Worm (Caenorhabditis elegans) whole organism, midembryonic: ENCODE measurements around the gene F14H12.17.
"Not testable (repeated sequence)": the region's sequence is repeated elsewhere in the genome, so short reads cannot be mapped to it uniquely, and the experiment has no call there.

Experiments
- T22C8.4 ChIP-seq: fragments of 200-800 bp; sonication (Bioruptor generic); IDR thresholded peaks from 2 replicates; pipeline ENCODE4 v1.3.6; 2022; ENCODE audit warnings: missing genetic modification characterization, missing compliant biosample characterization
- cog-1 ChIP-seq: sonication (generic microtip); optimal IDR thresholded peaks from 2 replicates; lab custom pipeline; 2016; ENCODE audit warnings: missing genetic modification characterization, missing compliant biosample characterization
- flt-1 ChIP-seq: fragments of 200-800 bp; sonication (Bioruptor generic); IDR thresholded peaks from 2 replicates; pipeline ENCODE4 v1.3.6; 2022; ENCODE audit warnings: missing genetic modification characterization, missing compliant biosample characterization
- klf-2 ChIP-seq: fragments of 200-800 bp; sonication (Bioruptor generic); conservative IDR thresholded peaks from 2 replicates; pipeline ENCODE4 v1.3.6; 2022; ENCODE audit warnings: missing genetic modification reagents, missing genetic modification characterization, missing compliant biosample characterization
- med-1 ChIP-seq: sonication (generic microtip); optimal IDR thresholded peaks from 2 replicates; lab custom pipeline; 2017; ENCODE audit warnings: missing genetic modification characterization, mild to moderate bottlenecking, missing compliant biosample characterization, antibody characterized with exemption, missing genetic modification reagents; ENCODE audit not compliant: insufficient read depth
- ref-1 ChIP-seq: fragments of 200-800 bp; sonication (Bioruptor generic); conservative IDR thresholded peaks from 2 replicates; pipeline ENCODE4 v1.3.6; 2022; ENCODE audit warnings: missing genetic modification reagents, missing genetic modification characterization, missing compliant biosample characterization
- tab-1 ChIP-seq: fragments of 200-800 bp; sonication (Bioruptor generic); IDR thresholded peaks from 2 replicates; pipeline ENCODE4 v1.3.6; 2022; ENCODE audit warnings: missing genetic modification characterization, missing compliant biosample characterization
- ztf-23 ChIP-seq: fragments of 200-800 bp; sonication (Bioruptor generic); IDR thresholded peaks from 2 replicates; pipeline ENCODE4 v1.3.6; 2022; ENCODE audit warnings: missing genetic modification reagents, missing genetic modification characterization, missing compliant biosample characterization
- ztf-29 ChIP-seq: fragments of 200-800 bp; sonication (Bioruptor generic); IDR thresholded peaks from 2 replicates; pipeline ENCODE4 v1.3.6; 2022; ENCODE audit warnings: missing genetic modification reagents, missing genetic modification characterization, missing compliant biosample characterization

F14H12.17 gene

DNA sequence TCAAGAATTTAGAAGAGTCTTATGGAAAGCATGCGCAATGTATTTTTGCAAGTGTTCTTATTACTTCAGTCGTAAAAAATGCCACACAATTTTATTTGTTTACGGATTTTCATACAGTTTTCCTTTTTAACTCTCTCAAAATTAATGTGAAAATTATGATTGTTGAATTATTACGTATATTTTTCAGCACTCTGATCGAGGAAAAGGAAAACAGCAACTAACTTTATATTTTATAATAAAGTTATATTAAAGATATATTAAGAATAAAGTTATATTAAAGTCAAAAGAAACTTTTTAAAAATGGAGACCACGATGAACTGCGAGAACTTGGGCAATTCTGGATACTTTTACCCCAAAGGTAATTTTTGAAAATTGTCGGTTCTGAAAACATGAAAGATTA, 12.9 kb downstream of the F14H12.17 start, which contains the start of gene F14H12.2:
Gene F14H12.2, plus strand, starts transcription at position 301 of the 400 bp plus-strand sequence.
- TF ChIP-seq ztf-29 (no peak), ztf-23 (GFP tag; lab: Robert Waterston, UW) (no peak), klf-2 (GFP tag; lab: Robert Waterston, UW) (no peak), cog-1 (tag; lab: Kevin White, UChicago) (no peak), T22C8.4 (GFP tag; lab: Robert Waterston, UW) (no peak), ref-1 (no peak), med-1 (GFP tag; lab: Kevin White, UChicago) (no peak), flt-1 (GFP tag; lab: Robert Waterston, UW) (no peak), tab-1 (GFP tag; lab: Robert Waterston, UW) (no peak)

ce11 chrX:4343915-4344314, 19.2 kb downstream of the F14H12.17 start, which contains the start of gene F14H12.3:
F14H12.3 (plus strand) TSS chrX:4344215.
- TF ChIP-seq tab-1 (GFP tag; lab: Robert Waterston, UW) (no peak), klf-2 (GFP tag; lab: Robert Waterston, UW) (no peak), med-1 (GFP tag; lab: Kevin White, UChicago) (no peak), T22C8.4 (GFP tag; lab: Robert Waterston, UW) (no peak), ztf-23 (GFP tag; lab: Robert Waterston, UW) (no peak), cog-1 (tag; lab: Kevin White, UChicago) (no peak), ref-1 (no peak), ztf-29 (no peak), flt-1 (GFP tag; lab: Robert Waterston, UW) (no peak)

- TF ChIP-seq ztf-29 (no peak), flt-1 (GFP tag; lab: Robert Waterston, UW) (no peak), med-1 (GFP tag; lab: Kevin White, UChicago) (no peak), ref-1 (no peak), ztf-23 (GFP tag; lab: Robert Waterston, UW) (no peak)
Measured at ce11 chrX:4342730-4343129, 20.4 kb downstream of the F14H12.17 start.

DNA sequence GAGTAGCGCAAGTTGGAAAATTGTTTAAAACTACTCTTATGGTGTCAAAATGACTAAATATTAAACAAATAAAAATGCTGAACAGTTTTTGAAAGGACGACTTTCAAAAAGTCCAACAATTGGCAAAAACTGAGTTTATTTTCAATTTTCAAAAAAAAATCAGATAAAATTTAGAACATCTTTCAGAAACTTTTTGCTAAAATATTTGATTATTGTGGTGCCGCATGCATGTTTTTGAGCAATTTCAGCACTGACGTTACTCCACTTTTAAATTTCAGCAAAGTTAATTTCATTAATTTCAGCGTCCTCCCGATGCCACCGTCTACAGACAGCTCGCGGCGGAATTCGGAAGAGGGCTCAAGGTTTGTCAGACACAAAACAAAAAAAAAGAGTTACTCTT, 23.8 kb downstream of the F14H12.17 start, which contains the start of gene cst-1:
Gene cst-1, plus strand, starts transcription at position 301 of the 400 bp plus-strand sequence.
- not testable (repeated sequence) for TF ChIP-seq cog-1 (tag; lab: Kevin White, UChicago); flt-1 (GFP tag; lab: Robert Waterston, UW); ztf-23 (GFP tag; lab: Robert Waterston, UW)

DNA sequence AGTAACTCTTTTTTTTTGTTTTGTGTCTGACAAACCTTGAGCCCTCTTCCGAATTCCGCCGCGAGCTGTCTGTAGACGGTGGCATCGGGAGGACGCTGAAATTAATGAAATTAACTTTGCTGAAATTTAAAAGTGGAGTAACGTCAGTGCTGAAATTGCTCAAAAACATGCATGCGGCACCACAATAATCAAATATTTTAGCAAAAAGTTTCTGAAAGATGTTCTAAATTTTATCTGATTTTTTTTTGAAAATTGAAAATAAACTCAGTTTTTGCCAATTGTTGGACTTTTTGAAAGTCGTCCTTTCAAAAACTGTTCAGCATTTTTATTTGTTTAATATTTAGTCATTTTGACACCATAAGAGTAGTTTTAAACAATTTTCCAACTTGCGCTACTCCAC, 27.1 kb downstream of the F14H12.17 start, which contains the start of gene cst-2:
Gene cst-2, minus strand, starts transcription at position 101 of the 400 bp plus-strand sequence.
- TF ChIP-seq ztf-29; med-1 (GFP tag; lab: Kevin White, UChicago); klf-2 (GFP tag; lab: Robert Waterston, UW): not testable (repeated sequence)

DNA sequence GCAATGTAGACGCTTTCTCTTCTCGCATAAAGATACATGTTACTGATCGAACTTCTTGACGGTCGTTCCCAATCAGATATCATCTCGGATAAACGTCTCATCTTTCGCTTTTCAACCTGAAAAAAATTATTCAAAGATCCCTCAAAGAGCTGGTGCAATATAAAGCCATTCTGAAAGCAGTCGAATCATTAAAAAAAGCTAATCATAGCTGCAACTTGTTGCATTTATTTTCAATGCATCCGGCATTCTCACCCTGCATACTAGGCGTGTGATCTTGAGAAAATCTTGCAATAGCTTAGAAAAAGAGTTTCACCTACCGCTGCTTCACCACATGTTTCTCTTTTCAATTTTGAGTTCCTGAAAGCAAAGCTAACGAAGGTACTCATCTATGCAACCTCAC, 30.8 kb downstream of the F14H12.17 start, which contains the start of gene C24A8.6:
Gene C24A8.6, minus strand, starts transcription at position 101 of the 400 bp plus-strand sequence.
- TF ChIP-seq flt-1 (GFP tag; lab: Robert Waterston, UW); cog-1 (tag; lab: Kevin White, UChicago); ztf-29: not testable (repeated sequence)

DNA sequence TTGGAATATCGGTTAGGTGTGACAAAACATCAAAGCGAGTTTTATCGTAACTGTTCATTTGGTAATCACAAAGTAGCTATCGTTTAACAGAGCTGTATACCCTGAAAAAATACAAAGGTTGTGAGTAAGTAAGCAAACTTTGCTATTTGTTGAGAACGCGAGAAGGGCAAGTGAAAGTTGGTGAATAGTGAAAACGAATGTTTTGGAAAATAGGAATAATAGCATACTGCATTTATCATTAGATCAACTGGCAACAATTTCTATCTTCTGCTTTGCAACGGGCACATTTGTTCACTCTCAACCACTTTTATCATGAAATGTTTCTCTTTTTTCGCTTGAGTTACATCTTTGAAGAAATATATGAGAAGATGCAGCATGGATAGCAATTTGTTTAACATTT, 34.3 kb downstream of the F14H12.17 start, which contains the start of gene C24A8.5:
Gene C24A8.5, minus strand, starts transcription at position 101 of the 400 bp plus-strand sequence.
- no peak for TF ChIP-seq ztf-29
- TF ChIP-seq tab-1 (GFP tag; lab: Robert Waterston, UW) = no peak
- TF ChIP-seq med-1 (GFP tag; lab: Kevin White, UChicago) = no peak
- TF ChIP-seq klf-2 (GFP tag; lab: Robert Waterston, UW) = no peak
- no peak for TF ChIP-seq ztf-23 (GFP tag; lab: Robert Waterston, UW)
- no peak for TF ChIP-seq T22C8.4 (GFP tag; lab: Robert Waterston, UW)
- no peak for TF ChIP-seq cog-1 (tag; lab: Kevin White, UChicago)
- TF ChIP-seq ref-1 = no peak
- TF ChIP-seq flt-1 (GFP tag; lab: Robert Waterston, UW) = no peak

DNA sequence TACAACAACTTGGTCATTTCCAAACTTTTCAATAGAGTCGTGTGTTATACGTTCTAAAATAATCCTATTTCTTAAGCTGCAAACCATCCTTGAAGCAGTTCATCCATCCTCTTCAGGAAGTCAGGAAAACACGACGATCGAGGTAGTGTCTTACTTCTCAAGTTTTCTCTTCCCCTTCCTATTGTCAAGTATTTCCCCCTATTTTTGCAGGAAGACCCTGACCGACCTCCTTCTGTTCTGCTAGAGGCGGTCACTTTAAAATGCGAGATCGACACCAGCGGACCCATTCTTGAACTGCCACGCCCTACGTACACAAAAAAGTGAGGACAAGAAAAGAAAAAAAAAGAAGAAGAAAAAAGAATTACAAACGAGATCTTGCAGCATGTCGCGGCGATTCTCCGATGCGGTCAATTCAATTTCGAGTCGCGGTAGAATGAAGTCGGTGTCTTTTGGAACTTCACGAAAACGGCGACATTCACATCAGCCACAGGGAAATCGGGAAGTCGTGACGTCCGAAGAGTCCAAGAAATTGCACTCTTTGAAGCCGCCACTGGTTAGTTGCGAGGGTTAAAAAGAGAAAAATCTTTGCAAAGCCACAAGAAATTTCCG, 40.1 kb downstream of the F14H12.17 start:
- no peak for TF ChIP-seq ref-1
- TF ChIP-seq T22C8.4 (GFP tag; lab: Robert Waterston, UW) = no peak
- TF ChIP-seq ztf-23 (GFP tag; lab: Robert Waterston, UW) = no peak
- no peak for TF ChIP-seq klf-2 (GFP tag; lab: Robert Waterston, UW)
- no peak for TF ChIP-seq cog-1 (tag; lab: Kevin White, UChicago)
- TF ChIP-seq flt-1 (GFP tag; lab: Robert Waterston, UW) = no peak
- TF ChIP-seq med-1 (GFP tag; lab: Kevin White, UChicago) = no peak
- no peak for TF ChIP-seq tab-1 (GFP tag; lab: Robert Waterston, UW)
- no peak for TF ChIP-seq ztf-29

DNA sequence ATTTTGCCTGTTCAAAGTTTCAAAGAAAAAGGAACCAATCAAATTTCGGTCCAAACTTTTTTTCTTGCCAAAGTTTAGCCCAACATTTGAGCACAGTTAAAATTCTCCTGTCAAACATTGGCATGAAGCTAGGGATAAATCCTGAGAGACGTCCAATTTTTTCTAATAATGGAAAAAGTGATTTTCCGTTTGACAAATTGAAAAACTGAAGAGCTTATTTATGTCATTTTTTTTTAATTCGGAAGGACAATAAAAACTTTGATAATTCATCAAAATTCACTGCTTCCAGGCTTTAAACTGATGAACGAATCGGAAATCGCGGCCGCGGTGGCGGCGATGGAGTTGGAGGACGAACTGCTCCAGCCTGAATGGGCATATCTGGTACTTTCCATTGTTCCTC, 42.5 kb downstream of the F14H12.17 start, which contains the start of gene dop-6:
Gene dop-6, plus strand, starts transcription at position 301 of the 400 bp plus-strand sequence.
- TF ChIP-seq ref-1 (no peak), tab-1 (GFP tag; lab: Robert Waterston, UW) (no peak), cog-1 (tag; lab: Kevin White, UChicago) (no peak), ztf-23 (GFP tag; lab: Robert Waterston, UW) (no peak), ztf-29 (no peak), klf-2 (GFP tag; lab: Robert Waterston, UW) (no peak), T22C8.4 (GFP tag; lab: Robert Waterston, UW) (no peak), flt-1 (GFP tag; lab: Robert Waterston, UW) (no peak), med-1 (GFP tag; lab: Kevin White, UChicago) (no peak)
